Fruit fly (Drosophila melanogaster) whole organism, embryonic: ENCODE data around the gene Trf5.

Source experiments
- Aef1 ChIP-seq: fragments of 200-800 bp; sonication (Bioruptor generic); IDR thresholded peaks from 3 replicates; pipeline ENCODE4 v1.3.6; 2022; ENCODE audit warnings: missing biosample characterization, missing genetic modification characterization
- Awh ChIP-seq: fragments of 200-800 bp; sonication (Bioruptor generic); IDR thresholded peaks from 2 replicates; pipeline ENCODE4, ENCODE4 v1.3.6; 2022; ENCODE audit warnings: missing biosample characterization, missing genetic modification characterization
- BEAF-32 ChIP-seq: fragments of 200-800 bp; sonication (Bioruptor generic); optimal IDR thresholded peaks from 3 replicates; lab custom pipeline; 2017; ENCODE audit warnings: missing biosample characterization, missing genetic modification characterization, mild to moderate bottlenecking, moderate library complexity, missing genetic modification reagents
- Bteb2 ChIP-seq: fragments of 200-800 bp; sonication (Bioruptor generic); optimal IDR thresholded peaks from 2 replicates; lab custom pipeline; 2016; ENCODE audit warnings: missing biosample characterization, missing genetic modification characterization
- CG10274 ChIP-seq: fragments of 200-800 bp; sonication (Bioruptor generic); optimal IDR thresholded peaks from 3 replicates; lab custom pipeline; 2017; ENCODE audit warnings: missing biosample characterization, mild to moderate bottlenecking, missing genetic modification characterization
- CG11093 ChIP-seq: fragments of 200-800 bp; sonication (Bioruptor generic); IDR thresholded peaks from 3 replicates; pipeline ENCODE4 v1.3.6; 2022; ENCODE audit warnings: missing biosample characterization, missing genetic modification characterization
- CG11504 ChIP-seq: fragments of 200-800 bp; sonication (Bioruptor generic); optimal IDR thresholded peaks from 3 replicates; lab custom pipeline; 2019; ENCODE audit warnings: missing biosample characterization, mild to moderate bottlenecking, missing genetic modification characterization, moderate library complexity
- CG12155 ChIP-seq: fragments of 200-800 bp; sonication (Bioruptor generic); optimal IDR thresholded peaks from 3 replicates; lab custom pipeline; 2016; ENCODE audit warnings: missing biosample characterization, missing genetic modification characterization
- CG13296 ChIP-seq: fragments of 200-800 bp; sonication (Bioruptor generic); optimal IDR thresholded peaks from 3 replicates; lab custom pipeline; 2018; ENCODE audit warnings: missing biosample characterization, mild to moderate bottlenecking, missing genetic modification characterization
- CG13894 ChIP-seq: fragments of 200-800 bp; sonication (Bioruptor generic); optimal IDR thresholded peaks from 3 replicates; lab custom pipeline; 2018; ENCODE audit warnings: missing biosample characterization, mild to moderate bottlenecking, missing genetic modification characterization, moderate library complexity
- CG15479 ChIP-seq: fragments of 200-800 bp; sonication (Bioruptor generic); optimal IDR thresholded peaks from 3 replicates; lab custom pipeline; 2019; ENCODE audit warnings: missing biosample characterization, mild to moderate bottlenecking, missing genetic modification characterization, moderate library complexity
- CG1603 ChIP-seq: fragments of 200-800 bp; sonication (Bioruptor generic); optimal IDR thresholded peaks from 2 replicates; lab custom pipeline; 2019; ENCODE audit warnings: missing biosample characterization, mild to moderate bottlenecking, missing genetic modification characterization, moderate library complexity
- CG2116 ChIP-seq: fragments of 200-800 bp; sonication (Bioruptor generic); optimal IDR thresholded peaks from 3 replicates; lab custom pipeline; 2018; ENCODE audit warnings: missing biosample characterization, mild to moderate bottlenecking, missing genetic modification characterization
- CG2129 ChIP-seq: fragments of 200-800 bp; sonication (Bioruptor generic); IDR thresholded peaks from 2 replicates; pipeline ENCODE4 v1.3.6; 2022; ENCODE audit warnings: missing biosample characterization, missing genetic modification characterization; ENCODE audit not compliant: partially characterized antibody
- CG4328 ChIP-seq: fragments of 200-800 bp; sonication (Bioruptor generic); optimal IDR thresholded peaks from 3 replicates; lab custom pipeline; 2017; ENCODE audit warnings: missing biosample characterization, missing genetic modification reagents, missing genetic modification characterization
- CG4404 ChIP-seq: fragments of 200-800 bp; sonication (Bioruptor generic); IDR thresholded peaks from 2 replicates; pipeline ENCODE4 v1.3.6; 2022; ENCODE audit warnings: missing biosample characterization, missing genetic modification characterization
- CG7271 ChIP-seq: fragments of 200-800 bp; sonication (Bioruptor generic); optimal IDR thresholded peaks from 2 replicates; lab custom pipeline; 2018; ENCODE audit warnings: missing biosample characterization, mild to moderate bottlenecking, missing genetic modification characterization, moderate library complexity
- CG7372 ChIP-seq: fragments of 200-800 bp; sonication (Bioruptor generic); IDR thresholded peaks from 2 replicates; pipeline ENCODE4 v1.3.6; 2022; ENCODE audit warnings: missing biosample characterization, missing genetic modification characterization
- CG7839 ChIP-seq: fragments of 200-800 bp; sonication (Bioruptor generic); optimal IDR thresholded peaks from 3 replicates; lab custom pipeline; 2018; ENCODE audit warnings: missing biosample characterization, mild to moderate bottlenecking, missing genetic modification characterization, moderate library complexity
- CG8281 ChIP-seq: fragments of 200-800 bp; sonication (Bioruptor generic); optimal IDR thresholded peaks from 2 replicates; lab custom pipeline; 2018; ENCODE audit warnings: missing biosample characterization, mild to moderate bottlenecking, missing genetic modification characterization, moderate library complexity
- CG8944 ChIP-seq: fragments of 200-800 bp; sonication (Bioruptor generic); optimal IDR thresholded peaks from 3 replicates; lab custom pipeline; 2016; ENCODE audit warnings: missing biosample characterization, missing genetic modification characterization
- CG9609 ChIP-seq: fragments of 200-800 bp; sonication (Bioruptor generic); optimal IDR thresholded peaks from 3 replicates; lab custom pipeline; 2016; ENCODE audit warnings: missing biosample characterization, missing genetic modification characterization
- CG9727 ChIP-seq: fragments of 200-800 bp; sonication (Bioruptor generic); optimal IDR thresholded peaks from 3 replicates; lab custom pipeline; 2017; ENCODE audit warnings: missing biosample characterization, mild to moderate bottlenecking, missing genetic modification characterization
- CG9932 ChIP-seq: fragments of 200-800 bp; sonication (Bioruptor generic); IDR thresholded peaks from 2 replicates; pipeline ENCODE4 v1.3.6; 2022; ENCODE audit warnings: missing biosample characterization, missing genetic modification characterization
- Dad ChIP-seq: fragments of 200-800 bp; sonication (Bioruptor generic); optimal IDR thresholded peaks from 3 replicates; lab custom pipeline; 2016; ENCODE audit warnings: missing biosample characterization, missing genetic modification characterization
- Fer2 ChIP-seq: fragments of 200-800 bp; sonication (Bioruptor generic); optimal IDR thresholded peaks from 2 replicates; lab custom pipeline; 2018; ENCODE audit warnings: missing biosample characterization, mild to moderate bottlenecking, missing genetic modification characterization, moderate library complexity
- Hmr ChIP-seq: fragments of 200-800 bp; sonication (Bioruptor generic); optimal IDR thresholded peaks from 3 replicates; lab custom pipeline; 2017; ENCODE audit warnings: mild to moderate bottlenecking, missing biosample characterization, missing genetic modification reagents, missing genetic modification characterization
- Hmx ChIP-seq: fragments of 200-800 bp; sonication (Bioruptor generic); optimal IDR thresholded peaks from 2 replicates; lab custom pipeline; 2016; ENCODE audit warnings: missing biosample characterization, missing genetic modification characterization
- Hr39 ChIP-seq: fragments of >200 bp; optimal IDR thresholded peaks from 2 replicates; lab custom pipeline; 2017
- Meics ChIP-seq: fragments of 200-800 bp; sonication (Bioruptor generic); optimal IDR thresholded peaks from 2 replicates; lab custom pipeline; 2017; ENCODE audit warnings: missing biosample characterization, mild to moderate bottlenecking, missing genetic modification characterization
- NK7.1 ChIP-seq: fragments of 200-800 bp; sonication (Bioruptor generic); optimal IDR thresholded peaks from 3 replicates; lab custom pipeline; 2016; ENCODE audit warnings: missing biosample characterization, missing genetic modification characterization
- Ptx1 ChIP-seq: fragments of 200-800 bp; sonication (Bioruptor generic); IDR thresholded peaks from 2 replicates; pipeline ENCODE4 v1.3.6; 2022; ENCODE audit warnings: missing biosample characterization, missing genetic modification characterization
- Scr ChIP-seq: fragments of 200-800 bp; sonication (Bioruptor generic); IDR thresholded peaks from 2 replicates; pipeline ENCODE4 v1.3.6; 2022; ENCODE audit warnings: missing biosample characterization, missing genetic modification characterization; ENCODE audit not compliant: partially characterized antibody
- bigmax ChIP-seq: fragments of 200-800 bp; sonication (Bioruptor generic); optimal IDR thresholded peaks from 2 replicates; lab custom pipeline; 2018; ENCODE audit warnings: missing biosample characterization, mild to moderate bottlenecking, missing genetic modification characterization
- danr ChIP-seq: fragments of 200-800 bp; sonication (Bioruptor generic); IDR thresholded peaks from 2 replicates; pipeline ENCODE4 v1.3.6; 2022; ENCODE audit warnings: missing biosample characterization, missing genetic modification characterization
- dysf ChIP-seq: fragments of 200-800 bp; sonication (Bioruptor generic); IDR thresholded peaks from 3 replicates; pipeline ENCODE4 v1.3.6; 2022; ENCODE audit warnings: missing biosample characterization, missing genetic modification characterization
- esg ChIP-seq: fragments of 200-800 bp; sonication (Bioruptor generic); conservative IDR thresholded peaks from 2 replicates; pipeline ENCODE4 v1.3.6; 2022; ENCODE audit warnings: missing biosample characterization, missing genetic modification characterization
- hkb ChIP-seq, 2 experiments: fragments of 200-800 bp in 1 of 2; fragments of >200 bp in 1 of 2; sonication (Bioruptor generic) in 1 of 2; IDR thresholded peaks in 1 of 2; optimal IDR thresholded peaks in 1 of 2; 2 replicates each; pipeline versions ENCODE4 v1.3.6 to Lab custom; 2017 to 2022; ENCODE audit warnings: missing biosample characterization in 1 of 2, missing genetic modification characterization in 1 of 2
- lmd ChIP-seq: fragments of 200-800 bp; sonication (Bioruptor generic); IDR thresholded peaks from 2 replicates; pipeline ENCODE4 v1.3.6; 2022; ENCODE audit warnings: missing biosample characterization, missing genetic modification characterization
- luna ChIP-seq: fragments of 200-800 bp; sonication (Bioruptor generic); optimal IDR thresholded peaks from 2 replicates; lab custom pipeline; 2016; ENCODE audit warnings: missing biosample characterization, missing genetic modification characterization
- mld ChIP-seq: fragments of 200-800 bp; sonication (Bioruptor generic); IDR thresholded peaks from 3 replicates; pipeline ENCODE4 v1.3.6; 2022; ENCODE audit warnings: missing biosample characterization, missing genetic modification characterization; ENCODE audit not compliant: partially characterized antibody
- nerfin-2 ChIP-seq: fragments of 200-800 bp; sonication (Bioruptor generic); IDR thresholded peaks from 2 replicates; pipeline ENCODE4 v1.3.6; 2022; ENCODE audit warnings: missing biosample characterization, missing genetic modification characterization; ENCODE audit not compliant: partially characterized antibody
- nmo ChIP-seq: fragments of 200-800 bp; sonication (Bioruptor generic); optimal IDR thresholded peaks from 2 replicates; lab custom pipeline; 2018; ENCODE audit warnings: missing biosample characterization, mild to moderate bottlenecking, missing genetic modification characterization, moderate library complexity
- p53 ChIP-seq: fragments of 200-800 bp; sonication (Bioruptor generic); optimal IDR thresholded peaks from 2 replicates; lab custom pipeline; 2016; ENCODE audit warnings: missing biosample characterization, missing genetic modification characterization
- run ChIP-seq: fragments of 200-800 bp; sonication (Bioruptor generic); optimal IDR thresholded peaks from 3 replicates; lab custom pipeline; 2018; ENCODE audit warnings: missing biosample characterization, mild to moderate bottlenecking, missing genetic modification characterization
- scrt ChIP-seq: fragments of 200-800 bp; sonication (Bioruptor generic); optimal IDR thresholded peaks from 2 replicates; lab custom pipeline; 2018; ENCODE audit warnings: missing biosample characterization, mild to moderate bottlenecking, missing genetic modification characterization, moderate library complexity
- sd ChIP-seq: fragments of 200-800 bp; sonication (Bioruptor generic); optimal IDR thresholded peaks from 3 replicates; lab custom pipeline; 2018; ENCODE audit warnings: missing biosample characterization, mild to moderate bottlenecking, missing genetic modification characterization, moderate library complexity
- sens ChIP-seq: fragments of 200-800 bp; sonication (Bioruptor generic); peaks from one replicate; lab custom pipeline; 2016; ENCODE audit warnings: missing biosample characterization, missing genetic modification characterization
- sima ChIP-seq: fragments of 200-800 bp; sonication (Bioruptor generic); optimal IDR thresholded peaks from 2 replicates; lab custom pipeline; 2016; ENCODE audit warnings: missing biosample characterization, missing genetic modification characterization
- sqz ChIP-seq: fragments of 200-800 bp; sonication (Bioruptor generic); optimal IDR thresholded peaks from 3 replicates; lab custom pipeline; 2018; ENCODE audit warnings: missing biosample characterization, mild to moderate bottlenecking, missing genetic modification characterization
- trem ChIP-seq: fragments of 200-800 bp; optimal IDR thresholded peaks from 3 replicates; lab custom pipeline; 2019; ENCODE audit warnings: missing biosample characterization, mild to moderate bottlenecking, missing genetic modification characterization, moderate library complexity
- unpg ChIP-seq: fragments of 200-800 bp; sonication (Bioruptor generic); optimal IDR thresholded peaks from 3 replicates; lab custom pipeline; 2018; ENCODE audit warnings: missing biosample characterization, mild to moderate bottlenecking, missing genetic modification characterization, moderate library complexity
- zfh2 ChIP-seq: fragments of 200-800 bp; sonication (Bioruptor generic); optimal IDR thresholded peaks from 2 replicates; lab custom pipeline; 2016; ENCODE audit warnings: missing biosample characterization, missing genetic modification characterization

Trf5 gene

dm6 chr2L:2734946-2735345 is 38.7 kb upstream of the Trf5 start (continued):
- TF ChIP-seq CG4328 = no peak
- TF ChIP-seq CG4404 = no peak
- TF ChIP-seq sima (GFP tag; lab: Kevin White, UChicago) = no peak
- no peak for TF ChIP-seq unpg
- TF ChIP-seq CG2116 (GFP tag; lab: Kevin White, UChicago) = no peak
- peak; percentile 96 for TF ChIP-seq CG10274
- TF ChIP-seq NK7.1 (GFP tag; lab: Kevin White, UChicago) = no peak
- TF ChIP-seq CG7271 (tag; lab: Kevin White, UChicago) = no peak
- TF ChIP-seq CG15479 = no peak
- no peak for TF ChIP-seq sqz (GFP tag; lab: Kevin White, UChicago)
- TF ChIP-seq CG2129 = no peak
- no peak for TF ChIP-seq mld (GFP tag; lab: Robert Waterston, UW)
- TF ChIP-seq zfh2 = peak; percentile 57
- no peak for TF ChIP-seq sd
- no peak for TF ChIP-seq trem (tag; lab: Kevin White, UChicago)
- no peak for TF ChIP-seq CG11093 (GFP tag; lab: Robert Waterston, UW)
- peak; percentile 59 for TF ChIP-seq CG9932 (GFP tag; lab: Robert Waterston, UW)
- no peak for TF ChIP-seq lmd
- TF ChIP-seq danr (GFP tag; lab: Robert Waterston, UW) = no peak
- no peak for TF ChIP-seq CG7372 (GFP tag; lab: Robert Waterston, UW)
- no peak for TF ChIP-seq Awh (GFP tag; lab: Robert Waterston, UW)
- TF ChIP-seq CG9727 (GFP tag; lab: Kevin White, UChicago) = no peak
- no peak for TF ChIP-seq nerfin-2 (GFP tag; lab: Robert Waterston, UW)
- TF ChIP-seq luna (GFP tag; lab: Kevin White, UChicago) = peak; percentile 12
- TF ChIP-seq bigmax = no peak
- no peak for TF ChIP-seq CG11504 (tag; lab: Kevin White, UChicago)
- no peak for TF ChIP-seq Fer2 (tag; lab: Kevin White, UChicago)
- no peak for TF ChIP-seq Hmx (GFP tag; lab: Kevin White, UChicago)
- no peak for TF ChIP-seq p53 (GFP tag; lab: Kevin White, UChicago)
- TF ChIP-seq run (tag; lab: Kevin White, UChicago) = no peak
- TF ChIP-seq esg (GFP tag; lab: Robert Waterston, UW) = no peak
- no peak for TF ChIP-seq CG9609
- TF ChIP-seq CG7839 = no peak
- peak; percentile 6 for TF ChIP-seq CG12155 (GFP tag; lab: Kevin White, UChicago)
- no peak for TF ChIP-seq Aef1

dm6 chr2L:2734215-2734614 is 38.0 kb upstream of the Trf5 start:
- TF ChIP-seq nmo (GFP tag; lab: Kevin White, UChicago) (peak; percentile 33), Dad (GFP tag; lab: Kevin White, UChicago) (no peak), scrt (GFP tag; lab: Kevin White, UChicago) (peak; percentile 54), Hmr (GFP tag; lab: Kevin White, UChicago) (peak; percentile 67), CG1603 (peak; percentile 18), Bteb2 (GFP tag; lab: Kevin White, UChicago) (peak; percentile 42), sens (GFP tag; lab: Kevin White, UChicago) (peak; percentile 88), BEAF-32 (no peak), CG13894 (tag; lab: Kevin White, UChicago) (no peak), CG7372 (GFP tag; lab: Robert Waterston, UW) (peak; percentile 14; the same call in 1 of the 2 replicates), Scr (GFP tag; lab: Robert Waterston, UW) (no peak), Hr39 (lab: Kevin White, UChicago) (no peak), hkb (optimal IDR thresholded peaks at IDR 0.05; lab: Kevin White, UChicago) (no peak), hkb (GFP tag; IDR thresholded peaks at IDR 0.05; lab: Robert Waterston, UW) (peak; percentile 31; the same call in 1 of the 2 replicates), Ptx1 (GFP tag; lab: Robert Waterston, UW) (peak; percentile 54), CG8281 (tag; lab: Kevin White, UChicago) (no peak), Meics (GFP tag; lab: Kevin White, UChicago) (peak; percentile 67), CG11504 (tag; lab: Kevin White, UChicago) (peak; percentile 65), CG8944 (GFP tag; lab: Kevin White, UChicago) (no peak), CG13296 (peak; percentile 66), dysf (GFP tag; lab: Robert Waterston, UW) (peak; percentile 69; the same call in 2 of the 3 replicates)
